Worm (Caenorhabditis elegans): ENCODE data around the gene puf-9.

puf-9 gene

DNA sequence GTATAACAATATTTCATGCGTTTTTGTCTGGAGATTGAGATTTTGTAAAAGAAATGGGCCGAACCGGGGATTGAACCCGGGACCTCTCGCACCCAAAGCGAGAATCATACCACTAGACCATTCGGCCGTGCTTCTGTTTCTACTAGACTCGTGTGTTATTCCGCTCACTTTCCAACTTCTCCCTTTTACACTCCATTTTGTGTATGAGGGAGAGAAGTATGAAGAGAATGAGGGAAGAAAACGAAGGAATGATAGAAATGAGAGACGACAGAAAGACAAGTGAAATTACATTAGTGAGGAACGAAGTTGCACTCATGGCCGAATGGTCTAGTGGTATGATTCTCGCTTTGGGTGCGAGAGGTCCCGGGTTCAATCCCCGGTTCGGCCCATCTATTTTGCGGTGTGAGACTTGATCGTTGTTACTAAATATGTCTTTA, 40.2 kb upstream of the puf-9 start (continued):
- TF ChIP-seq hlh-26 (GFP tag; conservative IDR thresholded peaks at IDR 0.05), result no peak
- TF ChIP-seq sdz-38 (tag; optimal IDR thresholded peaks at IDR 0.05), result no peak
- peak; percentile 24 for TF ChIP-seq akir-1 (GFP tag; optimal IDR thresholded peaks at IDR 0.05)
- peak; percentile 32 for TF ChIP-seq mel-28 (tag; optimal IDR thresholded peaks at IDR 0.05; ENCODE audit: borderline replicate concordance)
- TF ChIP-seq zim-3 (tag; optimal IDR thresholded peaks at IDR 0.05), result peak; percentile 89
- peak; percentile 27 for TF ChIP-seq lsl-1 (GFP tag; optimal IDR thresholded peaks at IDR 0.05)
- TF ChIP-seq nfya-2 (GFP tag; IDR thresholded peaks at IDR 0.05), result no peak
- peak; percentile 48 for TF ChIP-seq snpc-1.1 (tag; optimal IDR thresholded peaks at IDR 0.05; ENCODE audit: insufficient read depth)
- TF ChIP-seq bed-1 (GFP tag; IDR thresholded peaks at IDR 0.05), result peak; percentile 90; the same call in 1 of the 2 replicates
- peak; percentile 76 for TF ChIP-seq K11D2.4 (GFP tag; IDR thresholded peaks at IDR 0.05)
- TF ChIP-seq egl-44 (GFP tag; IDR thresholded peaks at IDR 0.05), result peak; percentile 89
- TF ChIP-seq zfh-2 (GFP tag; conservative IDR thresholded peaks at IDR 0.05), result no peak
- peak; percentile 54 for TF ChIP-seq hrde-1 (tag; optimal IDR thresholded peaks at IDR 0.05; ENCODE audit: borderline replicate concordance)
- TF ChIP-seq ceh-91 (GFP tag; IDR thresholded peaks at IDR 0.05), result 0 out of 2 replicates have a peak, but pooled peaks have one; percentile 29
- TF ChIP-seq mcd-1 (GFP tag; IDR thresholded peaks at IDR 0.05), result peak; percentile 71
- peak; percentile 91 for TF ChIP-seq ztf-26 (tag; optimal IDR thresholded peaks at IDR 0.05)
- TF ChIP-seq efl-1 (GFP tag; optimal IDR thresholded peaks at IDR 0.05), result peak; percentile 21
- no peak for TF ChIP-seq lag-1 (GFP tag; IDR thresholded peaks at IDR 0.05)
- TF ChIP-seq hlh-12 (tag; optimal IDR thresholded peaks at IDR 0.05), result peak; percentile 77
- peak; percentile 99 for TF ChIP-seq B0261.1 (tag; optimal IDR thresholded peaks at IDR 0.05)
- TF ChIP-seq Y53G8AR.9 (GFP tag; conservative IDR thresholded peaks at IDR 0.05), result no peak
- 0 out of 2 replicates have a peak, but pooled peaks have one; percentile 38 for TF ChIP-seq aptf-3 (GFP tag; IDR thresholded peaks at IDR 0.05)
- peak; percentile 96 for TF ChIP-seq rpc-1 (optimal IDR thresholded peaks at IDR 0.05)
- TF ChIP-seq rpc-1 (tag; optimal IDR thresholded peaks at IDR 0.05), result peak; percentile 96
- TF ChIP-seq B0035.1 (tag; optimal IDR thresholded peaks at IDR 0.05), result peak; percentile 87
- peak; percentile 79 to 89 for TF ChIP-seq rec-8 (tag; optimal IDR thresholded peaks at IDR 0.05)
- TF ChIP-seq madf-10 (tag; optimal IDR thresholded peaks at IDR 0.05), result peak; percentile 84
- peak; percentile 87; the same call in 1 of the 2 replicates for TF ChIP-seq ztf-25 (GFP tag; IDR thresholded peaks at IDR 0.05)
- TF ChIP-seq F22D6.2 (tag; optimal IDR thresholded peaks at IDR 0.05), result peak; percentile 62
- TF ChIP-seq pha-4 (tag; optimal IDR thresholded peaks at IDR 0.05), result no peak
- TF ChIP-seq F57C9.4 (tag; optimal IDR thresholded peaks at IDR 0.05), result no peak
- TF ChIP-seq snpc-3.4 (tag; optimal IDR thresholded peaks at IDR 0.05), result peak; percentile 91
- no peak for TF ChIP-seq F39B2.1 (GFP tag; IDR thresholded peaks at IDR 0.05)
- 0 out of 2 replicates have a peak, but pooled peaks have one; percentile 56 for TF ChIP-seq ceh-40 (GFP tag; IDR thresholded peaks at IDR 0.05)
- TF ChIP-seq rcor-1 (GFP tag; IDR thresholded peaks at IDR 0.05), result peak; percentile 70
- 0 out of 2 replicates have a peak, but pooled peaks have one; percentile 25 for TF ChIP-seq nhr-120 (GFP tag; IDR thresholded peaks at IDR 0.05)
- TF ChIP-seq pbrm-1 (GFP tag; IDR thresholded peaks at IDR 0.05), result peak; percentile 91
- peak; percentile 73 for TF ChIP-seq snpc-4 (GFP tag; optimal IDR thresholded peaks at IDR 0.05)
- TF ChIP-seq snpc-4 (tag; optimal IDR thresholded peaks at IDR 0.05), result peak; percentile 11 to 83 (median 78)
- peak; percentile 73 for TF ChIP-seq mxl-1 (tag; optimal IDR thresholded peaks at IDR 0.05)
- TF ChIP-seq madf-3 (GFP tag; IDR thresholded peaks at IDR 0.05), result peak; percentile 48; the same call in 1 of the 2 replicates
- TF ChIP-seq T26A5.8 (tag; optimal IDR thresholded peaks at IDR 0.05), result peak; percentile 92
- peak; percentile 55; the same call in 1 of the 2 replicates for TF ChIP-seq cebp-1 (GFP tag; IDR thresholded peaks at IDR 0.05)
- TF ChIP-seq cebp-1 (tag; optimal IDR thresholded peaks at IDR 0.05), result peak; percentile 85
- peak; percentile 74 for TF ChIP-seq ccch-3 (GFP tag; optimal IDR thresholded peaks at IDR 0.05)
- peak; percentile 52 for TF ChIP-seq nhr-80 (tag; optimal IDR thresholded peaks at IDR 0.05)
- TF ChIP-seq dox-1 (GFP tag; IDR thresholded peaks at IDR 0.05), result peak; percentile 89
- peak; percentile 61; the same call in 1 of the 2 replicates for TF ChIP-seq C06A6.2 (GFP tag; conservative IDR thresholded peaks at IDR 0.05)
- peak; percentile 69 for TF ChIP-seq attf-5 (GFP tag; optimal IDR thresholded peaks at IDR 0.05)
